Fruit fly (Drosophila melanogaster) whole organism, embryonic: ENCODE results near the gene CG8372.
A peak's percentile ranks its signal among the peaks of the same experiment; 100 is the strongest.

Experiments
- Asciz ChIP-seq: fragments of 200-800 bp; sonication (Bioruptor generic); optimal IDR thresholded peaks from 2 replicates; lab custom pipeline; 2017; ENCODE audit warnings: missing biosample characterization, mild to moderate bottlenecking, missing genetic modification characterization, missing genetic modification reagents
- B-H2 ChIP-seq: fragments of 200-800 bp; sonication (Bioruptor generic); optimal IDR thresholded peaks from 2 replicates; lab custom pipeline; 2018; ENCODE audit warnings: missing biosample characterization, mild to moderate bottlenecking, missing genetic modification characterization
- C15 ChIP-seq: fragments of 200-800 bp; sonication (Bioruptor generic); IDR thresholded peaks from 3 replicates; pipeline ENCODE4 v1.3.6; 2022; ENCODE audit warnings: missing biosample characterization, missing genetic modification characterization
- CG11695 ChIP-seq: fragments of 200-800 bp; sonication (Bioruptor generic); IDR thresholded peaks from 3 replicates; pipeline ENCODE4 v1.3.6; 2022; ENCODE audit warnings: missing biosample characterization, missing genetic modification characterization
- CG11723 ChIP-seq: fragments of 200-800 bp; sonication (Bioruptor generic); optimal IDR thresholded peaks from 2 replicates; lab custom pipeline; 2017; ENCODE audit warnings: missing biosample characterization, mild to moderate bottlenecking, missing genetic modification characterization
- CG13296 ChIP-seq: fragments of 200-800 bp; sonication (Bioruptor generic); optimal IDR thresholded peaks from 3 replicates; lab custom pipeline; 2018; ENCODE audit warnings: missing biosample characterization, mild to moderate bottlenecking, missing genetic modification characterization
- CG18476 ChIP-seq: fragments of 200-800 bp; sonication (Bioruptor generic); optimal IDR thresholded peaks from 2 replicates; lab custom pipeline; 2016; ENCODE audit warnings: missing biosample characterization, mild to moderate bottlenecking, missing genetic modification characterization
- CG2889 ChIP-seq: fragments of 200-800 bp; sonication (Bioruptor generic); IDR thresholded peaks from 3 replicates; pipeline ENCODE4 v1.3.6; 2022; ENCODE audit warnings: missing biosample characterization, missing genetic modification characterization
- CG33213 ChIP-seq: fragments of 200-800 bp; sonication (Bioruptor generic); optimal IDR thresholded peaks from 3 replicates; lab custom pipeline; 2016; ENCODE audit warnings: missing biosample characterization, missing genetic modification characterization
- CG34224 ChIP-seq: fragments of 200-800 bp; sonication (Bioruptor generic); IDR thresholded peaks from 3 replicates; pipeline ENCODE4 v1.3.6; 2022; ENCODE audit warnings: missing biosample characterization, missing genetic modification characterization; ENCODE audit not compliant: partially characterized antibody
- CG3847 ChIP-seq: fragments of 200-800 bp; sonication (Bioruptor generic); IDR thresholded peaks from 2 replicates; pipeline ENCODE4 v1.3.6; 2022; ENCODE audit warnings: missing biosample characterization, missing genetic modification characterization
- CG43689 ChIP-seq: fragments of 200-800 bp; sonication (Bioruptor generic); IDR thresholded peaks from 2 replicates; pipeline ENCODE4 v1.3.6; 2022; ENCODE audit warnings: missing biosample characterization, missing genetic modification characterization
- CG4617 ChIP-seq: fragments of 200-800 bp; sonication (Bioruptor generic); optimal IDR thresholded peaks from 3 replicates; lab custom pipeline; 2016; ENCODE audit warnings: missing biosample characterization, missing genetic modification characterization, borderline replicate concordance
- CG6272 ChIP-seq: fragments of 200-800 bp; sonication (Bioruptor generic); IDR thresholded peaks from 2 replicates; pipeline ENCODE4 v1.3.6; 2022; ENCODE audit warnings: missing biosample characterization, missing genetic modification characterization
- CG6765 ChIP-seq: fragments of 200-800 bp; sonication (Bioruptor generic); optimal IDR thresholded peaks from 3 replicates; lab custom pipeline; 2017; ENCODE audit warnings: missing biosample characterization, mild to moderate bottlenecking, missing genetic modification characterization
- CG6791 ChIP-seq: fragments of 200-800 bp; sonication (Bioruptor generic); IDR thresholded peaks from 3 replicates; pipeline ENCODE4 v1.3.6; 2022; ENCODE audit warnings: missing biosample characterization, missing genetic modification characterization; ENCODE audit not compliant: partially characterized antibody
- CG7271 ChIP-seq: fragments of 200-800 bp; sonication (Bioruptor generic); optimal IDR thresholded peaks from 2 replicates; lab custom pipeline; 2018; ENCODE audit warnings: missing biosample characterization, mild to moderate bottlenecking, missing genetic modification characterization, moderate library complexity
- CG7928 ChIP-seq: fragments of 200-800 bp; sonication (Bioruptor generic); optimal IDR thresholded peaks from 2 replicates; lab custom pipeline; 2017; ENCODE audit warnings: missing biosample characterization, mild to moderate bottlenecking, missing genetic modification characterization
- CG8944 ChIP-seq: fragments of 200-800 bp; sonication (Bioruptor generic); optimal IDR thresholded peaks from 3 replicates; lab custom pipeline; 2016; ENCODE audit warnings: missing biosample characterization, missing genetic modification characterization
- CG9437 ChIP-seq: fragments of 200-800 bp; sonication (Bioruptor generic); optimal IDR thresholded peaks from 2 replicates; lab custom pipeline; 2018; ENCODE audit warnings: missing biosample characterization, mild to moderate bottlenecking, missing genetic modification characterization
- CkIIα-i1 ChIP-seq: fragments of 200-800 bp; sonication (Bioruptor generic); IDR thresholded peaks from 2 replicates; pipeline ENCODE4 v1.3.6; 2022; ENCODE audit warnings: missing biosample characterization, missing genetic modification characterization
- Dad ChIP-seq: fragments of 200-800 bp; sonication (Bioruptor generic); optimal IDR thresholded peaks from 3 replicates; lab custom pipeline; 2016; ENCODE audit warnings: missing biosample characterization, missing genetic modification characterization
- Deaf1 ChIP-seq: fragments of 200-800 bp; optimal IDR thresholded peaks from 3 replicates; lab custom pipeline; 2019; ENCODE audit warnings: missing biosample characterization, mild to moderate bottlenecking, missing genetic modification characterization, moderate library complexity
- Doc3 ChIP-seq: fragments of 200-800 bp; sonication (Bioruptor generic); IDR thresholded peaks from 3 replicates; pipeline ENCODE4 v1.3.6; 2022; ENCODE audit warnings: missing biosample characterization, missing genetic modification characterization; ENCODE audit not compliant: partially characterized antibody
- Fer2 ChIP-seq: fragments of 200-800 bp; sonication (Bioruptor generic); optimal IDR thresholded peaks from 2 replicates; lab custom pipeline; 2018; ENCODE audit warnings: missing biosample characterization, mild to moderate bottlenecking, missing genetic modification characterization, moderate library complexity
- HLHmδ ChIP-seq: fragments of 200-800 bp; sonication (Bioruptor generic); optimal IDR thresholded peaks from 2 replicates; lab custom pipeline; 2018; ENCODE audit warnings: missing biosample characterization, mild to moderate bottlenecking, missing genetic modification characterization, moderate library complexity
- Jarid2 ChIP-seq: fragments of 200-800 bp; sonication (Bioruptor generic); optimal IDR thresholded peaks from 3 replicates; lab custom pipeline; 2017; ENCODE audit warnings: mild to moderate bottlenecking, missing biosample characterization, missing genetic modification reagents, missing genetic modification characterization
- Med ChIP-seq: fragments of 200-800 bp; sonication (Bioruptor generic); peaks from one replicate; lab custom pipeline; 2016; ENCODE audit warnings: missing biosample characterization, missing genetic modification characterization, mild to moderate bottlenecking, inconsistent platforms, moderate library complexity
- Nf-YA ChIP-seq: fragments of 200-800 bp; sonication (Bioruptor generic); IDR thresholded peaks from 2 replicates; pipeline ENCODE4 v1.3.6; 2022; ENCODE audit warnings: missing biosample characterization, missing genetic modification characterization
- Nf-YC ChIP-seq: fragments of 200-800 bp; optimal IDR thresholded peaks from 3 replicates; lab custom pipeline; 2019; ENCODE audit warnings: missing biosample characterization, mild to moderate bottlenecking, missing genetic modification characterization, moderate library complexity
- NfI ChIP-seq: fragments of 200-800 bp; sonication (Bioruptor generic); optimal IDR thresholded peaks from 3 replicates; lab custom pipeline; 2018; ENCODE audit warnings: missing biosample characterization, mild to moderate bottlenecking, missing genetic modification characterization, moderate library complexity
- Oli ChIP-seq: fragments of 200-800 bp; sonication (Bioruptor generic); optimal IDR thresholded peaks from 2 replicates; lab custom pipeline; 2018; ENCODE audit warnings: missing biosample characterization, mild to moderate bottlenecking, missing genetic modification characterization, moderate library complexity
- Ptx1 ChIP-seq: fragments of 200-800 bp; sonication (Bioruptor generic); IDR thresholded peaks from 2 replicates; pipeline ENCODE4 v1.3.6; 2022; ENCODE audit warnings: missing biosample characterization, missing genetic modification characterization
- Tbp ChIP-seq: fragments of >200 bp; optimal IDR thresholded peaks from 2 replicates; lab custom pipeline; 2018; ENCODE audit warnings: missing biosample characterization, missing genetic modification characterization
- Trl ChIP-seq, 3 experiments: fragments of >200 bp in 2 of 3; fragments of 200-800 bp in 1 of 3; sonication (Bioruptor generic) in 1 of 3; optimal IDR thresholded peaks; 2 replicates in 1 of 3; 3 replicates in 2 of 3; lab custom pipeline; 2016 to 2017; ENCODE audit warnings: missing biosample characterization in 1 of 3, missing genetic modification characterization in 1 of 3
- ap ChIP-seq: fragments of 200-800 bp; sonication (Bioruptor generic); IDR thresholded peaks from 2 replicates; pipeline ENCODE4 v1.3.6; 2022; ENCODE audit warnings: missing biosample characterization, missing genetic modification characterization
- ash1 ChIP-seq: fragments of 200-800 bp; sonication (Bioruptor generic); optimal IDR thresholded peaks from 2 replicates; lab custom pipeline; 2018; ENCODE audit warnings: missing biosample characterization, mild to moderate bottlenecking, missing genetic modification characterization
- bsh ChIP-seq, 2 experiments: fragments of 200-800 bp; sonication (Bioruptor generic); optimal IDR thresholded peaks; 2 replicates each; lab custom pipeline; 2017 to 2018; ENCODE audit warnings: mild to moderate bottlenecking in 2 of 2, missing biosample characterization in 2 of 2, missing genetic modification characterization in 2 of 2, moderate library complexity in 1 of 2
- chinmo ChIP-seq: fragments of 200-800 bp; sonication (Bioruptor generic); IDR thresholded peaks from 4 replicates; pipeline ENCODE4 v1.3.6; 2022; ENCODE audit warnings: missing biosample characterization, missing genetic modification characterization; ENCODE audit not compliant: partially characterized antibody
- croc ChIP-seq: fragments of 200-800 bp; sonication (Bioruptor generic); conservative IDR thresholded peaks from 3 replicates; pipeline ENCODE4 v1.3.6; 2022; ENCODE audit warnings: missing biosample characterization, missing genetic modification characterization
- jigr1 ChIP-seq: fragments of 200-800 bp; sonication (Bioruptor generic); IDR thresholded peaks from 3 replicates; pipeline ENCODE4 v1.3.6; 2022; ENCODE audit warnings: missing biosample characterization, missing genetic modification characterization
- jumu ChIP-seq: fragments of 200-800 bp; sonication (Bioruptor generic); optimal IDR thresholded peaks from 3 replicates; lab custom pipeline; 2016; ENCODE audit warnings: missing biosample characterization, missing genetic modification characterization
- nmo ChIP-seq: fragments of 200-800 bp; sonication (Bioruptor generic); optimal IDR thresholded peaks from 2 replicates; lab custom pipeline; 2018; ENCODE audit warnings: missing biosample characterization, mild to moderate bottlenecking, missing genetic modification characterization, moderate library complexity
- oc ChIP-seq: fragments of 200-800 bp; sonication (Bioruptor generic); optimal IDR thresholded peaks from 2 replicates; lab custom pipeline; 2018; ENCODE audit warnings: missing biosample characterization, mild to moderate bottlenecking, missing genetic modification characterization, moderate library complexity
- sens ChIP-seq: fragments of 200-800 bp; sonication (Bioruptor generic); peaks from one replicate; lab custom pipeline; 2016; ENCODE audit warnings: missing biosample characterization, missing genetic modification characterization
- zf30C ChIP-seq: fragments of 200-800 bp; sonication (Bioruptor generic); optimal IDR thresholded peaks from 3 replicates; lab custom pipeline; 2018; ENCODE audit warnings: missing biosample characterization, mild to moderate bottlenecking, missing genetic modification characterization
- zfh1 ChIP-seq: fragments of 200-800 bp; sonication (Bioruptor generic); IDR thresholded peaks from 3 replicates; pipeline ENCODE4 v1.3.6; 2022; ENCODE audit warnings: missing biosample characterization, missing genetic modification characterization

The CG8372 gene

DNA sequence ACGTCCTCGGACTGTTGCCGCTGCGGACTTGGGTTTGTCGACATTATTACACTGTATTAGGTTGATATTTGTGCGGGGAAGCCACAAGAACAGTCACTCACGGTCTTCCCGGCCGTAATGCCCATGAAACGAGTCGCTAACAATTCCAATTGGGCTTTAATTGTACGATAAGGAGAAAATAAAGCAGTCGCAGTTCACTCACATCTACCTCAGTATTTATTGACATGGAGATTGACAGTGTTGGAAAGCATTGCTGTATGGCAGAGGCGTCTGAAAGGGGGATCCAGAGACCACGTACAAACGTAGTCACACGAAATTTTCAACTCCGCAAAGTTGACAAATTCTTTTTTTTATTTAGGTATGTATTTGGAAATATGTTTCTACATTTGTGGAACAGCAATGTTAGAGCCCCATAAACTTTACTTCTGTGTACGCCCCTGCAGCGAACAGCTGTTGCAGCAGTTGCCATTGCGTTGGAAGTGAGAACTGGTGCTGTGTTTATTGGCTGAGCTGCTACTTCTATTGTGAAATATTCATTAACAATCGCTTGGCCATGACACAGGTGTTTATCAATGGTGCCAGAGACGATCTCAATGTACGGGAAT, at the start of gene CG8372, which contains the start of gene CG8360 (continued):
- TF ChIP-seq Dad (GFP tag; lab: Kevin White, UChicago) (peak; percentile 99), bsh (GFP tag; optimal IDR thresholded peaks at IDR 0.05; lab: Kevin White, UChicago) (peak; percentile 98 to 99), nmo (GFP tag; lab: Kevin White, UChicago) (peak; percentile 99), HLHmδ (GFP tag; lab: Kevin White, UChicago) (no peak), oc (tag; lab: Kevin White, UChicago) (peak; percentile 97), C15 (peak; percentile 97), CG2889 (GFP tag; lab: Robert Waterston, UW) (peak; percentile 99), sens (GFP tag; lab: Kevin White, UChicago) (peak; percentile 100), CG3847 (GFP tag; lab: Robert Waterston, UW) (peak; percentile 99), CG7271 (peak; percentile 96), CG34224 (GFP tag; lab: Robert Waterston, UW) (peak; percentile 42; the same call in 2 of the 3 replicates), Fer2 (tag; lab: Kevin White, UChicago) (peak; percentile 96), Doc3 (GFP tag; lab: Robert Waterston, UW) (peak; percentile 22; the same call in 1 of the 3 replicates), CG43689 (GFP tag; lab: Robert Waterston, UW) (peak; percentile 98), NfI (GFP tag; lab: Kevin White, UChicago) (peak; percentile 99), croc (GFP tag; lab: Robert Waterston, UW) (peak; percentile 97), Trl (optimal IDR thresholded peaks at IDR 0.05; lab: Kevin White, UChicago) (no peak), Trl (GFP tag; optimal IDR thresholded peaks at IDR 0.05; lab: Kevin White, UChicago) (peak; percentile 99), CG33213 (GFP tag; lab: Kevin White, UChicago) (peak; percentile 99), ash1 (peak; percentile 95), ap (GFP tag; lab: Robert Waterston, UW) (peak; percentile 99), CG4617 (GFP tag; lab: Kevin White, UChicago) (peak; percentile 99), CkIIα-i1 (GFP tag; lab: Robert Waterston, UW) (peak; percentile 92), CG18476 (GFP tag; lab: Kevin White, UChicago) (peak; percentile 98), Oli (tag; lab: Kevin White, UChicago) (peak; percentile 99), jigr1 (GFP tag; lab: Robert Waterston, UW) (peak; percentile 97), CG6765 (GFP tag; lab: Kevin White, UChicago) (peak; percentile 97), Deaf1 (tag; lab: Kevin White, UChicago) (peak; percentile 84), Nf-YA (GFP tag; lab: Robert Waterston, UW) (peak; percentile 97), CG7928 (GFP tag; lab: Kevin White, UChicago) (peak; percentile 83), zfh1 (GFP tag; lab: Robert Waterston, UW) (peak; percentile 100), Asciz (GFP tag; lab: Kevin White, UChicago) (peak; percentile 97), CG8944 (peak; percentile 99), Ptx1 (GFP tag; lab: Robert Waterston, UW) (peak; percentile 100), zf30C (GFP tag; lab: Kevin White, UChicago) (peak; percentile 37), jumu (GFP tag; lab: Kevin White, UChicago) (peak; percentile 99), Tbp (no peak)

DNA sequence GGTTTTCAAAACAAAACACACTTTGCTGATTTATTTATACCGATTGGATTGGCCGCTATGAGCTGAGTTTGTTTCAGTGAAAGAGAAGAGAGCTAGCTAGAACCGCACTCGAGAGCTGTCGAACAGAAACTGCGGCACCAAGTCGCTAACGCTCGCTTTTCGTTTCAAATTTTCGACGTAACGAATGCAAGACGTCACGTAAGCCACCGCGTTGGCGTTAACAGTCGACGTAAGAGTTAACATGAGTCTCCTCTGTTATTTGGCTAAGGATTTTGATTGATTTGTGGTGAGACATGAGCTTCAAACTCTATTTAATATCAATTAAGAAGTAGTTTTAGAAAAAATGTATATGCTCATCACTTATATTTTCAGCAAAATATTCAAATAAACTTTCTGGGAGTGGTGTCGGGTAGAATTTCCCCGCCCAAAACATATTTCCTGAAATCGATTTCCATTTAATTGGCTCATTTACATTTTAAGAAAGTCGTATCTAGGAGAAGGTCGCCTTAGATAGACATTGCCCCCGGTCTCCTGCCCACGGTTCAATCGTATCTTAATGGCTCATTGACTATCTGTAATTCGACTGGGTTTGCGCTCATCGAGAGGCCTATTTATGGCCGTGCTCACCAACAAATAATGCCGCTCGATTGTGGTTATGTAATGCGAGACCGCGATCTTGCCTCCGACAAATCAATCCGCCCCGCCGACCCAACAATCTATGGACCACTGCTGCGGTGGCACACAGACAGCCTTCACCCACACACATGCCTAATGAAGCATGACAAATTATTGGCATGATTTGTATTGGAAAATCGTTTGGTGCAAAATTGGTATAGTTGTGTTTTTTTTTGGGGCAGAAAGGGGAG, 44.9 kb upstream of the CG8372 start, which contains the start of gene CG8086:
CG8086 (minus strand) TSS at position 102 of the 866 bp plus-strand sequence.
- TF ChIP-seq CG11695 (0 out of 3 replicates have a peak, but pooled peaks have one; percentile 2), chinmo (GFP tag; lab: Robert Waterston, UW) (peak; percentile 60; the same call in 2 of the 4 replicates), CG6791 (GFP tag; lab: Robert Waterston, UW) (peak; percentile 53; the same call in 2 of the 3 replicates), CG9437 (GFP tag; lab: Kevin White, UChicago) (peak; percentile 99), CG11723 (GFP tag; lab: Kevin White, UChicago) (no peak), Med (GFP tag; lab: Kevin White, UChicago) (peak; percentile 71), Jarid2 (GFP tag; lab: Kevin White, UChicago) (peak; percentile 24), CG13296 (GFP tag; lab: Kevin White, UChicago) (no peak), zf30C (GFP tag; lab: Kevin White, UChicago) (no peak), Deaf1 (tag; lab: Kevin White, UChicago) (peak; percentile 5), CG6272 (no peak), B-H2 (GFP tag; lab: Kevin White, UChicago) (peak; percentile 0), Nf-YC (tag; lab: Kevin White, UChicago) (no peak)
